Worm (Caenorhabditis elegans): ENCODE results near the gene Y94H6A.5.
"Not testable (repeated sequence)": the region's sequence is repeated elsewhere in the genome, so short reads cannot be mapped to it uniquely, and the experiment has no call there.

ce11 chrIV:2671361-2671760, 32.4 kb downstream of the Y94H6A.5 start:
- not testable (repeated sequence) for TF ChIP-seq nhr-25 (tag; optimal IDR thresholded peaks at IDR 0.05; ENCODE audit: borderline replicate concordance, insufficient read depth); pha-4 (GFP tag; IDR thresholded peaks at IDR 0.05); pha-4 (tag; optimal IDR thresholded peaks at IDR 0.05); mxl-2 (GFP tag; conservative IDR thresholded peaks at IDR 0.05); attf-4 (tag; optimal IDR thresholded peaks at IDR 0.05); ces-1 (GFP tag; optimal IDR thresholded peaks at IDR 0.05); F44E2.7 (GFP tag; IDR thresholded peaks at IDR 0.05); unc-39 (tag; optimal IDR thresholded peaks at IDR 0.05); Y5F2A.4 (GFP tag; optimal IDR thresholded peaks at IDR 0.05); mdl-1 (tag; optimal IDR thresholded peaks at IDR 0.05); spr-3 (GFP tag; optimal IDR thresholded peaks at IDR 0.05); skn-1 (tag; optimal IDR thresholded peaks at IDR 0.05); ceh-28 (tag; optimal IDR thresholded peaks at IDR 0.05); zag-1 (tag; optimal IDR thresholded peaks at IDR 0.05); aly-2 (tag; optimal IDR thresholded peaks at IDR 0.05)

All from whole organism, L4 larva.